Fruit fly (Drosophila melanogaster): ENCODE results near the gene CG43098.

Gene CG43098

dm6 chr3L:3702489-3702888 is 43.6 kb downstream of the CG43098 start (continued):
- TF ChIP-seq CG10654 (GFP tag; optimal IDR thresholded peaks at IDR 0.05) (no peak), cg (GFP tag; optimal IDR thresholded peaks at IDR 0.05) (no peak), kah (GFP tag; optimal IDR thresholded peaks at IDR 0.05) (no peak), CG10979 (tag; optimal IDR thresholded peaks at IDR 0.05) (no peak)

DNA sequence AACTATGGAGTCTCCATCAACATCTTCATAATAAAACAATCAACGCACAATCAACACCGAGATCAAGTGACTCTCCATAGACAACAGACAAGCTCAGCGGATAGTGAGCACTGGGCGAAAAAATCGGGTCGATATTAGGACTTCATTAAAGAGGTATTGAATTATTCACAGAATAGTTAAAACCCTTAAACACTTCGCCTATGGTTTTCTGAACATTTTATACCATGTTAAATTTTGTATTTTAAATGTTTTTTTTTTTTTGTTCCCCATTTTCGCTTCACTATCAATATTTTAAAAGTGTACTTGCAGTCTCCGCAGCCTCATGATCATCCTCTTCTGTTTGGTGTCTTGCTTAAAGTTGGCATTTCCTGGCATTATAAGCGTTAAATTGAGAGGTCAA is 47.1 kb downstream of the CG43098 start:
- TF ChIP-seq CG14441 (GFP tag; IDR thresholded peaks at IDR 0.05) (0 out of 2 replicates have a peak, but pooled peaks have one; percentile 34), jumu (GFP tag; optimal IDR thresholded peaks at IDR 0.05) (no peak), crol (GFP tag; IDR thresholded peaks at IDR 0.05) (no peak), CG10366 (GFP tag; IDR thresholded peaks at IDR 0.05) (peak; percentile 14; the same call in 1 of the 2 replicates), Sox102F (GFP tag; optimal IDR thresholded peaks at IDR 0.05) (peak; percentile 53), CG3163 (GFP tag; optimal IDR thresholded peaks at IDR 0.05) (no peak), ttk (GFP tag; IDR thresholded peaks at IDR 0.05) (0 out of 2 replicates have a peak, but pooled peaks have one; percentile 16), prd (optimal IDR thresholded peaks at IDR 0.05) (no peak), prd (GFP tag; IDR thresholded peaks at IDR 0.05) (no peak), ci (GFP tag; IDR thresholded peaks at IDR 0.05) (0 out of 3 replicates have a peak, but pooled peaks have one; percentile 51), gem (tag; optimal IDR thresholded peaks at IDR 0.05) (peak; percentile 22), seq (GFP tag; IDR thresholded peaks at IDR 0.05) (peak; percentile 21; the same call in 1 of the 2 replicates), Awh (GFP tag; IDR thresholded peaks at IDR 0.05) (peak; percentile 39; the same call in 1 of the 2 replicates), wor (GFP tag; IDR thresholded peaks at IDR 0.05) (0 out of 2 replicates have a peak, but pooled peaks have one; percentile 15), Ptx1 (GFP tag; IDR thresholded peaks at IDR 0.05) (peak; percentile 60), CG10274 (GFP tag; optimal IDR thresholded peaks at IDR 0.05) (no peak), bsh (GFP tag; optimal IDR thresholded peaks at IDR 0.05) (peak in 1 of 2 experiments; percentile 14), Bteb2 (GFP tag; optimal IDR thresholded peaks at IDR 0.05) (no peak), CG11504 (tag; optimal IDR thresholded peaks at IDR 0.05) (peak; percentile 24), sens (GFP tag) (peak; percentile 66), CG10147 (GFP tag; optimal IDR thresholded peaks at IDR 0.05) (no peak), CG17186 (GFP tag; optimal IDR thresholded peaks at IDR 0.05) (no peak), Hr51 (GFP tag; optimal IDR thresholded peaks at IDR 0.05) (peak in 1 of 2 experiments; percentile 52), kay (GFP tag; optimal IDR thresholded peaks at IDR 0.05) (no peak), ATbp (GFP tag; optimal IDR thresholded peaks at IDR 0.05) (no peak), CG11456 (GFP tag; IDR thresholded peaks at IDR 0.05) (no peak), zf30C (GFP tag; optimal IDR thresholded peaks at IDR 0.05) (no peak), so (GFP tag; IDR thresholded peaks at IDR 0.05) (no peak), Pdp1 (GFP tag; optimal IDR thresholded peaks at IDR 0.05) (no peak), dmrt99B (tag; optimal IDR thresholded peaks at IDR 0.05) (peak; percentile 38), stc (GFP tag; IDR thresholded peaks at IDR 0.05) (0 out of 2 replicates have a peak, but pooled peaks have one; percentile 15), chm (GFP tag; IDR thresholded peaks at IDR 0.05) (no peak), CG2202 (tag; optimal IDR thresholded peaks at IDR 0.05) (no peak)

dm6 chr3L:3706782-3707181 is 47.9 kb downstream of the CG43098 start:
- TF ChIP-seq sqz (GFP tag; optimal IDR thresholded peaks at IDR 0.05) (peak; percentile 45), chinmo (GFP tag; IDR thresholded peaks at IDR 0.05; ENCODE audit: partially characterized antibody) (0 out of 4 replicates have a peak, but pooled peaks have one; percentile 20), rib (GFP tag; IDR thresholded peaks at IDR 0.05) (no peak), Sin3A (optimal IDR thresholded peaks at IDR 0.05) (no peak), vvl (GFP tag; IDR thresholded peaks at IDR 0.05) (peak; percentile 62), pros (GFP tag; optimal IDR thresholded peaks at IDR 0.05) (peak; percentile 30), Mrtf (GFP tag; IDR thresholded peaks at IDR 0.05) (no peak), grn (GFP tag; optimal IDR thresholded peaks at IDR 0.05) (peak; percentile 27), CG3726 (GFP tag; IDR thresholded peaks at IDR 0.05) (no peak), abd-A (tag; optimal IDR thresholded peaks at IDR 0.05) (peak; percentile 94), sd (tag; optimal IDR thresholded peaks at IDR 0.05) (peak; percentile 54), Oli (tag; optimal IDR thresholded peaks at IDR 0.05) (no peak), hbn (GFP tag; IDR thresholded peaks at IDR 0.05; ENCODE audit: partially characterized antibody) (no peak), CG1233 (GFP tag; optimal IDR thresholded peaks at IDR 0.05) (no peak)

Data from whole organism, embryonic.